Worm (Caenorhabditis elegans) whole organism, L4 larva: ENCODE data around the gene txdc-9.

Experiments used
- D1046.2 ChIP-seq: fragments of 200-800 bp; sonication (Bioruptor generic); IDR thresholded peaks from 2 replicates; pipeline ENCODE4 v1.3.6; 2022; ENCODE audit warnings: missing genetic modification characterization, missing compliant biosample characterization
- F26F4.8 ChIP-seq: fragments of 200-800 bp; sonication (Bioruptor generic); conservative IDR thresholded peaks from 2 replicates; pipeline ENCODE4 v1.3.6; 2022; ENCODE audit warnings: missing genetic modification characterization, missing compliant biosample characterization
- F37D6.2 ChIP-seq: sonication (generic microtip); optimal IDR thresholded peaks from 2 replicates; lab custom pipeline; 2016; ENCODE audit warnings: mild to moderate bottlenecking, missing genetic modification characterization, missing compliant biosample characterization
- F44E2.7 ChIP-seq: fragments of 200-800 bp; sonication (Bioruptor generic); IDR thresholded peaks from 2 replicates; pipeline ENCODE4 v2.1.2; 2022; ENCODE audit warnings: missing genetic modification characterization, missing compliant biosample characterization
- F49E8.2 ChIP-seq: sonication (generic microtip); optimal IDR thresholded peaks from 2 replicates; lab custom pipeline; 2016; ENCODE audit warnings: missing compliant biosample characterization, mild to moderate bottlenecking, missing genetic modification characterization, borderline replicate concordance
- R02D3.7 ChIP-seq: fragments of 150-350 bp; sonication (generic microtip); optimal IDR thresholded peaks from 3 replicates; lab custom pipeline; 2014; ENCODE audit warnings: missing biosample characterization, missing genetic modification characterization
- Y105C5A.15 ChIP-seq: fragments of 200-800 bp; sonication (Bioruptor generic); IDR thresholded peaks from 2 replicates; pipeline ENCODE4 v1.3.6; 2022; ENCODE audit warnings: missing genetic modification characterization, missing compliant biosample characterization
- Y75B8A.6 ChIP-seq: fragments of 200-800 bp; sonication (Bioruptor generic); IDR thresholded peaks from 2 replicates; pipeline ENCODE4 v1.3.6; 2022; ENCODE audit warnings: missing genetic modification reagents, missing genetic modification characterization, missing compliant biosample characterization
- ZK546.5 ChIP-seq, 2 experiments: sonication (generic microtip); optimal IDR thresholded peaks; 2 replicates each; lab custom pipeline; 2017; ENCODE audit warnings: missing biosample characterization in 2 of 2, missing genetic modification characterization in 2 of 2
- aha-1 ChIP-seq: fragments of 150-350 bp; peaks from one replicate; lab custom pipeline; 2014; ENCODE audit warnings: missing biosample characterization, missing genetic modification characterization
- aly-2 ChIP-seq: sonication (generic microtip); optimal IDR thresholded peaks from 2 replicates; lab custom pipeline; 2018; ENCODE audit warnings: missing biosample characterization, missing genetic modification characterization
- arid-1 ChIP-seq: fragments of 200-800 bp; sonication (Bioruptor generic); conservative IDR thresholded peaks from 2 replicates; pipeline ENCODE4 v1.3.6; 2022; ENCODE audit warnings: missing genetic modification reagents, missing genetic modification characterization, missing compliant biosample characterization
- attf-4 ChIP-seq: sonication (generic microtip); optimal IDR thresholded peaks from 3 replicates; lab custom pipeline; 2017; ENCODE audit warnings: missing biosample characterization, missing genetic modification characterization
- ceh-62 ChIP-seq: sonication (generic microtip); optimal IDR thresholded peaks from 2 replicates; lab custom pipeline; 2017; ENCODE audit warnings: missing biosample characterization, missing genetic modification characterization
- ceh-82 ChIP-seq: sonication (generic microtip); optimal IDR thresholded peaks from 2 replicates; lab custom pipeline; 2017; ENCODE audit warnings: missing biosample characterization, missing genetic modification characterization
- cey-2 ChIP-seq: sonication (generic microtip); optimal IDR thresholded peaks from 3 replicates; lab custom pipeline; 2017; ENCODE audit warnings: missing genetic modification characterization, mild to moderate bottlenecking, missing compliant biosample characterization, antibody characterized with exemption, borderline replicate concordance; ENCODE audit not compliant: insufficient read depth
- daf-12 ChIP-seq: fragments of 150-350 bp; optimal IDR thresholded peaks from 2 replicates; lab custom pipeline; 2014; ENCODE audit warnings: missing biosample characterization, missing genetic modification reagents, missing genetic modification characterization
- daf-16 ChIP-seq, 3 experiments: sonication (generic microtip); optimal IDR thresholded peaks; 2 replicates each; lab custom pipeline; 2016 to 2017; ENCODE audit warnings: missing genetic modification characterization in 3 of 3, missing genetic modification reagents in 3 of 3, mild to moderate bottlenecking in 2 of 3, missing compliant biosample characterization in 2 of 3, missing biosample characterization in 1 of 3, moderate library complexity in 1 of 3
- dmd-6 ChIP-seq: fragments of 200-800 bp; sonication (Bioruptor generic); IDR thresholded peaks from 2 replicates; pipeline ENCODE4 v1.3.6; 2022; ENCODE audit warnings: missing genetic modification reagents, missing genetic modification characterization, missing compliant biosample characterization
- dmd-9 ChIP-seq: fragments of 200-800 bp; sonication (Bioruptor generic); IDR thresholded peaks from 2 replicates; pipeline ENCODE4 v1.3.6; 2022; ENCODE audit warnings: missing genetic modification reagents, missing genetic modification characterization, missing compliant biosample characterization
- gei-8 ChIP-seq: fragments of 200-800 bp; sonication (Bioruptor generic); optimal IDR thresholded peaks from 2 replicates; lab custom pipeline; 2018; ENCODE audit warnings: mild to moderate bottlenecking, missing genetic modification characterization, missing compliant biosample characterization
- hif-1 ChIP-seq, 2 experiments: sonication (generic microtip); optimal IDR thresholded peaks; 2 replicates each; lab custom pipeline; 2016 to 2017; ENCODE audit warnings: missing compliant biosample characterization in 2 of 2, missing genetic modification characterization in 2 of 2, missing genetic modification reagents in 2 of 2, missing genotype in 2 of 2, mild to moderate bottlenecking in 1 of 2
- hlh-11 ChIP-seq: fragments of 200-800 bp; sonication (Bioruptor generic); optimal IDR thresholded peaks from 2 replicates; lab custom pipeline; 2018; ENCODE audit warnings: mild to moderate bottlenecking, missing genetic modification characterization, missing compliant biosample characterization
- lim-7 ChIP-seq: fragments of 200-800 bp; sonication (Bioruptor generic); IDR thresholded peaks from 2 replicates; pipeline ENCODE4 v1.3.6; 2022; ENCODE audit warnings: missing genetic modification characterization, missing compliant biosample characterization
- lin-1 ChIP-seq: fragments of 200-800 bp; sonication (Bioruptor generic); IDR thresholded peaks from 2 replicates; pipeline ENCODE4 v1.3.6; 2022; ENCODE audit warnings: missing genetic modification reagents, missing genetic modification characterization, missing compliant biosample characterization
- lin-13 ChIP-seq: fragments of 150-350 bp; optimal IDR thresholded peaks from 2 replicates; lab custom pipeline; 2014; ENCODE audit warnings: missing biosample characterization, missing genetic modification reagents, missing genetic modification characterization
- lir-3 ChIP-seq: sonication (generic microtip); optimal IDR thresholded peaks from 2 replicates; lab custom pipeline; 2016; ENCODE audit warnings: mild to moderate bottlenecking, missing genetic modification characterization, missing compliant biosample characterization
- mdl-1 ChIP-seq, 2 experiments: fragments of 150-350 bp in 1 of 2; sonication (generic microtip) in 1 of 2; optimal IDR thresholded peaks; 2 replicates each; lab custom pipeline; 2014 to 2017; ENCODE audit warnings: missing biosample characterization in 2 of 2, missing genetic modification characterization in 2 of 2
- mdt-29 ChIP-seq: fragments of 200-800 bp; sonication (Bioruptor generic); IDR thresholded peaks from 2 replicates; pipeline ENCODE4 v1.3.6; 2022; ENCODE audit warnings: missing genetic modification reagents, missing genetic modification characterization, missing compliant biosample characterization
- mep-1 ChIP-seq: fragments of 150-350 bp; sonication (generic microtip); optimal IDR thresholded peaks from 3 replicates; lab custom pipeline; 2014; ENCODE audit warnings: missing biosample characterization, missing genetic modification characterization
- mes-2 ChIP-seq: sonication (generic microtip); optimal IDR thresholded peaks from 2 replicates; lab custom pipeline; 2016; ENCODE audit warnings: missing genotype, mild to moderate bottlenecking, missing genetic modification characterization, missing compliant biosample characterization; ENCODE audit not compliant: poor library complexity, severe bottlenecking
- mxl-3 ChIP-seq: fragments of 200-800 bp; sonication (Bioruptor generic); optimal IDR thresholded peaks from 2 replicates; lab custom pipeline; 2018; ENCODE audit warnings: mild to moderate bottlenecking, missing genetic modification characterization, missing compliant biosample characterization
- nhr-10 ChIP-seq: fragments of 150-350 bp; optimal IDR thresholded peaks from 2 replicates; lab custom pipeline; 2014; ENCODE audit warnings: missing biosample characterization, missing genetic modification characterization
- nhr-102 ChIP-seq: sonication (generic microtip); optimal IDR thresholded peaks from 2 replicates; lab custom pipeline; 2016; ENCODE audit warnings: mild to moderate bottlenecking, missing genetic modification characterization, moderate library complexity, missing compliant biosample characterization
- nhr-11 ChIP-seq: fragments of 150-350 bp; optimal IDR thresholded peaks from 2 replicates; lab custom pipeline; 2014; ENCODE audit warnings: missing biosample characterization, missing genetic modification characterization
- nhr-237 ChIP-seq: sonication (generic microtip); optimal IDR thresholded peaks from 2 replicates; lab custom pipeline; 2017; ENCODE audit warnings: missing biosample characterization, missing genetic modification characterization
- nhr-25 ChIP-seq: sonication (generic microtip); optimal IDR thresholded peaks from 2 replicates; lab custom pipeline; 2017; ENCODE audit warnings: missing genetic modification characterization, mild to moderate bottlenecking, missing compliant biosample characterization, antibody characterized with exemption, moderate library complexity, borderline replicate concordance; ENCODE audit not compliant: insufficient read depth
- nhr-28 ChIP-seq: fragments of 150-350 bp; optimal IDR thresholded peaks from 2 replicates; lab custom pipeline; 2014; ENCODE audit warnings: missing biosample characterization, missing genetic modification characterization
- nhr-41 ChIP-seq: fragments of 200-800 bp; sonication (Bioruptor generic); IDR thresholded peaks from 2 replicates; pipeline ENCODE4 v1.3.6; 2022; ENCODE audit warnings: missing genetic modification reagents, missing genetic modification characterization, missing compliant biosample characterization
- nhr-42 ChIP-seq: fragments of 200-800 bp; sonication (Bioruptor generic); IDR thresholded peaks from 2 replicates; pipeline ENCODE4 v1.3.6; 2022; ENCODE audit warnings: missing genetic modification characterization, missing compliant biosample characterization
- rbr-2 ChIP-seq: sonication (generic microtip); optimal IDR thresholded peaks from 2 replicates; lab custom pipeline; 2016; ENCODE audit warnings: missing genotype, missing genetic modification characterization, missing compliant biosample characterization
- saeg-2 ChIP-seq: fragments of 200-800 bp; sonication (Bioruptor generic); IDR thresholded peaks from 2 replicates; pipeline ENCODE4 v1.3.6; 2022; ENCODE audit warnings: missing genetic modification reagents, missing genetic modification characterization, missing compliant biosample characterization
- set-16 ChIP-seq: fragments of 200-800 bp; sonication (Bioruptor generic); IDR thresholded peaks from 2 replicates; pipeline ENCODE4 v1.3.6; 2022; ENCODE audit warnings: missing genetic modification reagents, missing genetic modification characterization, missing compliant biosample characterization
- skn-1 ChIP-seq: fragments of 150-350 bp; optimal IDR thresholded peaks from 2 replicates; lab custom pipeline; 2014; ENCODE audit warnings: missing biosample characterization, missing genetic modification characterization
- snpc-1.2 ChIP-seq: fragments of 200-800 bp; sonication (Bioruptor generic); IDR thresholded peaks from 2 replicates; pipeline ENCODE4 v1.3.6; 2022; ENCODE audit warnings: missing genetic modification reagents, missing genetic modification characterization, missing compliant biosample characterization
- snpc-4 ChIP-seq: fragments of 150-350 bp; optimal IDR thresholded peaks from 2 replicates; lab custom pipeline; 2014; ENCODE audit warnings: missing biosample characterization, missing genetic modification characterization
- spr-1 ChIP-seq: sonication (generic microtip); optimal IDR thresholded peaks from 2 replicates; lab custom pipeline; 2016; ENCODE audit warnings: mild to moderate bottlenecking, missing genetic modification characterization, missing compliant biosample characterization
- spr-3 ChIP-seq: fragments of 200-800 bp; sonication (Bioruptor generic); optimal IDR thresholded peaks from 2 replicates; lab custom pipeline; 2018; ENCODE audit warnings: mild to moderate bottlenecking, missing genetic modification characterization, missing compliant biosample characterization
- tag-97 ChIP-seq: fragments of 200-800 bp; sonication (Bioruptor generic); IDR thresholded peaks from 2 replicates; pipeline ENCODE4 v1.3.6; 2022; ENCODE audit warnings: missing genetic modification characterization, missing compliant biosample characterization
- unc-39 ChIP-seq: sonication (generic microtip); optimal IDR thresholded peaks from 2 replicates; lab custom pipeline; 2017; ENCODE audit warnings: missing biosample characterization, missing genetic modification characterization
- zfp-3 ChIP-seq: fragments of 200-800 bp; sonication (Bioruptor generic); conservative IDR thresholded peaks from 2 replicates; pipeline ENCODE4 v1.3.6; 2022; ENCODE audit warnings: missing genetic modification reagents, missing genetic modification characterization, missing compliant biosample characterization

Gene txdc-9

DNA sequence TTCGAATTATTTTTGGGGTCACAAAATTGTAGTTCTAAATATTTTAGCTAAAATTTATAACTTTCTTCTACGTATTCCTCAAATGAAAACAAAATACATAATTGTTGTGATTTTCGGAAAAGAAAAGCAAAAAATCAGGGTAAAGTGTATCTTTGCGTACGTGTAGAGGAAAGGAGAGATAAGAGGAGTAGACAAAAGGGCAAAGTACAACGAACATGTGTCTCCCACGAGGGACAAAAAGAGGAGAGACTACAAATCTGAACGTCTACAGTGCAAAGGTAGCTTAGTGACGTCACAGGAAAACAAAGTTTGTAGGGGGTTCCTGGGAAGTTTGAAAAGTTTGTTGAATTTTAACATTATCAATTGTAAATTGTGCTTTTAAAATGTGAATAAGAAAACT lies 15.5 kb downstream of the txdc-9 start (continued):
- TF ChIP-seq skn-1 (tag; lab: Kevin White, UChicago) (no peak), R02D3.7 (no peak), D1046.2 (GFP tag; lab: Robert Waterston, UW) (no peak), mep-1 (tag; lab: Kevin White, UChicago) (peak; percentile 61), Y75B8A.6 (no peak), gei-8 (GFP tag; lab: Kevin White, UChicago) (no peak), mdl-1 (tag; optimal IDR thresholded peaks at IDR 0.05; lab: Kevin White, UChicago) (peak; percentile 57 to 93), snpc-1.2 (GFP tag; lab: Robert Waterston, UW) (no peak), spr-3 (GFP tag; lab: Kevin White, UChicago) (no peak), mxl-3 (peak; percentile 89), saeg-2 (GFP tag; lab: Robert Waterston, UW) (no peak), dmd-6 (GFP tag; lab: Robert Waterston, UW) (peak; percentile 78), F37D6.2 (tag; lab: Kevin White, UChicago) (no peak), lin-1 (GFP tag; lab: Robert Waterston, UW) (peak; percentile 39; the same call in 1 of the 2 replicates), mes-2 (tag; lab: Kevin White, UChicago) (peak; percentile 52), ceh-82 (tag; lab: Kevin White, UChicago) (no peak), zfp-3 (GFP tag; lab: Robert Waterston, UW) (no peak), lim-7 (GFP tag; lab: Robert Waterston, UW) (no peak), ZK546.5 (tag; optimal IDR thresholded peaks at IDR 0.05; lab: Kevin White, UChicago) (no peak), nhr-28 (tag; lab: Kevin White, UChicago) (peak; percentile 93), aly-2 (no peak), dmd-9 (GFP tag; lab: Robert Waterston, UW) (no peak), arid-1 (GFP tag; lab: Robert Waterston, UW) (no peak), lir-3 (tag; lab: Kevin White, UChicago) (no peak), snpc-4 (no peak), nhr-41 (GFP tag; lab: Robert Waterston, UW) (no peak), F49E8.2 (tag; lab: Kevin White, UChicago) (no peak), Y105C5A.15 (GFP tag; lab: Robert Waterston, UW) (no peak), nhr-102 (tag; lab: Kevin White, UChicago) (peak; percentile 26), aha-1 (tag; lab: Kevin White, UChicago) (peak; percentile 98), cey-2 (tag; lab: Kevin White, UChicago) (peak; percentile 24), ceh-62 (no peak), nhr-11 (tag; lab: Kevin White, UChicago) (peak; percentile 78), hlh-11 (tag; lab: Kevin White, UChicago) (peak; percentile 89), daf-16 (GFP tag; optimal IDR thresholded peaks at IDR 0.05; lab: Kevin White, UChicago) (peak; percentile 51 to 55), daf-16 (tag; optimal IDR thresholded peaks at IDR 0.05; lab: Kevin White, UChicago) (peak; percentile 57), unc-39 (no peak), rbr-2 (tag; lab: Kevin White, UChicago) (no peak), attf-4 (tag; lab: Kevin White, UChicago) (no peak), daf-12 (tag; lab: Kevin White, UChicago) (no peak), nhr-25 (tag; lab: Kevin White, UChicago) (no peak), set-16 (no peak), F26F4.8 (GFP tag; lab: Robert Waterston, UW) (no peak), mdt-29 (GFP tag; lab: Robert Waterston, UW) (no peak), F44E2.7 (GFP tag; lab: Robert Waterston, UW) (no peak), lin-13 (GFP tag; lab: Kevin White, UChicago) (peak; percentile 52), nhr-237 (tag; lab: Kevin White, UChicago) (no peak), tag-97 (no peak), hif-1 (tag; optimal IDR thresholded peaks at IDR 0.05; lab: Kevin White, UChicago) (peak; percentile 6 to 63), nhr-42 (GFP tag; lab: Robert Waterston, UW) (0 out of 2 replicates have a peak, but pooled peaks have one; percentile 22), spr-1 (tag; lab: Kevin White, UChicago) (no peak), nhr-10 (tag; lab: Kevin White, UChicago) (peak; percentile 22)
